Worm (Caenorhabditis elegans): Measurements from ENCODE around the gene kvs-1.

DNA sequence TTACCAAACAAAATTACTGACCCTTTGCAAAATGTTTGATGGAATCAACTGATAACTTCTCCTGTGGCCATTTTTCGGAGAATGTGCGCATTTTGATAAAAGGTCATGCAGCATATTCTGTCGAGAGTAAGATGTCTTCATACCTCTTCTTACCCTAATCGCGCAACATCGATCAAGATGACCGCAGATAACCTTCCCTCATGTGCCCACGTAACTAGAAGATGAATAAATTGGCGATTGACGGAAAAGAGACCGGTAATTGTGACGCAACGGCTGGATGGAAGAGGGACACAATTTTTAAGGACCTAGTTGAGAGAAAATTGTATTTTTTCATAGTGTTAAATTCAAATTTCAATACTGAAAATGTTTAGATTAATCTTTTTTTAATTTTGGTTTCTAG lies 66.1 kb downstream of the kvs-1 start:
- TF ChIP-seq klf-2 (GFP tag; conservative IDR thresholded peaks at IDR 0.05) (no peak), ref-1 (GFP tag; conservative IDR thresholded peaks at IDR 0.05) (no peak), flt-1 (GFP tag; IDR thresholded peaks at IDR 0.05) (no peak), med-1 (GFP tag; optimal IDR thresholded peaks at IDR 0.05; ENCODE audit: insufficient read depth) (no peak)

Data from whole organism, midembryonic.